Worm (Caenorhabditis elegans) whole organism, L3 larva: ENCODE measurements around the gene srh-275.
A peak's percentile ranks its signal among the peaks of the same experiment; 100 is the strongest.

ENCODE experiments used
- R02D3.7 ChIP-seq: fragments of 150-350 bp; optimal IDR thresholded peaks from 2 replicates; lab custom pipeline; 2014; ENCODE audit warnings: missing biosample characterization, missing genetic modification characterization
- ZK546.5 ChIP-seq: sonication (generic microtip); optimal IDR thresholded peaks from 2 replicates; lab custom pipeline; 2017; ENCODE audit warnings: missing biosample characterization, missing genetic modification characterization
- ceh-82 ChIP-seq: fragments of 150-350 bp; optimal IDR thresholded peaks from 2 replicates; lab custom pipeline; 2014; ENCODE audit warnings: missing biosample characterization, missing genetic modification characterization
- elt-2 ChIP-seq: sonication (generic microtip); optimal IDR thresholded peaks from 2 replicates; lab custom pipeline; 2016; ENCODE audit warnings: missing genetic modification reagents, mild to moderate bottlenecking, missing genetic modification characterization, missing compliant biosample characterization
- fkh-10 ChIP-seq: sonication (generic microtip); optimal IDR thresholded peaks from 2 replicates; lab custom pipeline; 2017; ENCODE audit warnings: missing biosample characterization, missing genetic modification reagents, missing genetic modification characterization
- lin-39 ChIP-seq: fragments of 150-350 bp; optimal IDR thresholded peaks from 2 replicates; lab custom pipeline; 2018; ENCODE audit warnings: missing biosample characterization, missing genetic modification reagents, missing genetic modification characterization
- nhr-11 ChIP-seq: fragments of 150-350 bp; optimal IDR thresholded peaks from 2 replicates; lab custom pipeline; 2014; ENCODE audit warnings: missing biosample characterization, missing genetic modification characterization
- nhr-23 ChIP-seq: fragments of 150-350 bp; optimal IDR thresholded peaks from 2 replicates; lab custom pipeline; 2014; ENCODE audit warnings: missing biosample characterization, missing genetic modification reagents, missing genetic modification characterization
- nhr-25 ChIP-seq: sonication (generic microtip); optimal IDR thresholded peaks from 2 replicates; lab custom pipeline; 2017; ENCODE audit warnings: missing biosample characterization, missing genetic modification characterization
- pha-4 ChIP-seq: fragments of 150-350 bp; optimal IDR thresholded peaks from 2 replicates; lab custom pipeline; 2014; ENCODE audit warnings: missing biosample characterization, missing genetic modification reagents, missing genetic modification characterization
- snpc-4 ChIP-seq: fragments of 150-350 bp; optimal IDR thresholded peaks from 2 replicates; lab custom pipeline; 2014; ENCODE audit warnings: missing biosample characterization, missing genetic modification characterization
- unc-62 ChIP-seq: fragments of 150-350 bp; sonication (generic microtip); optimal IDR thresholded peaks from 4 replicates; lab custom pipeline; 2014; ENCODE audit warnings: missing biosample characterization, missing genetic modification reagents, missing genetic modification characterization
- zag-1 ChIP-seq: fragments of 150-350 bp; optimal IDR thresholded peaks from 2 replicates; lab custom pipeline; 2014; ENCODE audit warnings: missing biosample characterization, missing genetic modification characterization

- TF ChIP-seq zag-1 (tag; lab: Kevin White, UChicago) (no peak), ceh-82 (tag; lab: Kevin White, UChicago) (no peak), elt-2 (tag; lab: Kevin White, UChicago) (peak; percentile 86), nhr-11 (tag; lab: Kevin White, UChicago) (no peak), nhr-23 (tag; lab: Kevin White, UChicago) (no peak), nhr-25 (tag; lab: Kevin White, UChicago) (no peak), unc-62 (no peak), lin-39 (tag; lab: Kevin White, UChicago) (no peak), ZK546.5 (tag; lab: Kevin White, UChicago) (no peak), fkh-10 (no peak), snpc-4 (tag; lab: Kevin White, UChicago) (no peak), pha-4 (no peak), R02D3.7 (tag; lab: Kevin White, UChicago) (no peak)
Observed at ce11 chrV:7364059-7364458, 11.3 kb downstream of the srh-275 start, which contains the start of gene cyp-35A2.
